Fruit fly (Drosophila melanogaster): ENCODE data around the gene CG1468.
A peak's percentile ranks its signal among the peaks of the same experiment; 100 is the strongest.

Gene CG1468

dm6 chrX:9909384-9909783, 31.2 kb downstream of the CG1468 start (continued):
- no peak for TF ChIP-seq en (GFP tag; optimal IDR thresholded peaks at IDR 0.05)
- no peak for TF ChIP-seq CG12942 (GFP tag; optimal IDR thresholded peaks at IDR 0.05)
- TF ChIP-seq CG6765 (GFP tag; optimal IDR thresholded peaks at IDR 0.05) = no peak
- TF ChIP-seq Hsf (GFP tag; optimal IDR thresholded peaks at IDR 0.05) = no peak
- TF ChIP-seq CG31441 (GFP tag; IDR thresholded peaks at IDR 0.05) = no peak
- no peak for TF ChIP-seq eve (GFP tag; optimal IDR thresholded peaks at IDR 0.05)
- TF ChIP-seq bbx (GFP tag; IDR thresholded peaks at IDR 0.05; ENCODE audit: partially characterized antibody) = no peak
- peak; percentile 19; the same call in 1 of the 2 replicates for TF ChIP-seq CG32532 (GFP tag; IDR thresholded peaks at IDR 0.05)
- no peak for TF ChIP-seq CG30020 (tag; optimal IDR thresholded peaks at IDR 0.05)
- no peak for TF ChIP-seq lov (optimal IDR thresholded peaks at IDR 0.05)
- no peak for TF ChIP-seq lov (GFP tag; IDR thresholded peaks at IDR 0.05)
- TF ChIP-seq sr (GFP tag; IDR thresholded peaks at IDR 0.05) = peak; percentile 21; the same call in 1 of the 3 replicates
- TF ChIP-seq Neu2 (GFP tag; optimal IDR thresholded peaks at IDR 0.05; ENCODE audit: borderline replicate concordance) = no peak
- peak; percentile 31; the same call in 1 of the 2 replicates for TF ChIP-seq ap (GFP tag; IDR thresholded peaks at IDR 0.05)
- TF ChIP-seq tup (GFP tag; optimal IDR thresholded peaks at IDR 0.05) = no peak
- no peak for TF ChIP-seq TFAM (GFP tag; optimal IDR thresholded peaks at IDR 0.05)
- TF ChIP-seq BEAF-32 (GFP tag; optimal IDR thresholded peaks at IDR 0.05) = no peak
- no peak for TF ChIP-seq CG6791 (GFP tag; IDR thresholded peaks at IDR 0.05; ENCODE audit: partially characterized antibody)
- peak; percentile 29; the same call in 1 of the 3 replicates for TF ChIP-seq row (GFP tag; IDR thresholded peaks at IDR 0.05)
- no peak for TF ChIP-seq dati (GFP tag; IDR thresholded peaks at IDR 0.05)
- TF ChIP-seq Atf6 (GFP tag; IDR thresholded peaks at IDR 0.05) = no peak
- TF ChIP-seq ro (GFP tag; IDR thresholded peaks at IDR 0.05) = no peak
- TF ChIP-seq CG9932 (GFP tag; IDR thresholded peaks at IDR 0.05) = peak; percentile 39
- TF ChIP-seq dysf (GFP tag; IDR thresholded peaks at IDR 0.05) = peak; percentile 36; the same call in 1 of the 3 replicates
- no peak for TF ChIP-seq B-H2 (GFP tag; optimal IDR thresholded peaks at IDR 0.05)
- no peak for TF ChIP-seq tap (tag; optimal IDR thresholded peaks at IDR 0.05)
- no peak for TF ChIP-seq sens-2 (GFP tag; IDR thresholded peaks at IDR 0.05)
- no peak for TF ChIP-seq Dll (GFP tag; IDR thresholded peaks at IDR 0.05; ENCODE audit: partially characterized antibody)
- no peak for TF ChIP-seq shn (GFP tag; optimal IDR thresholded peaks at IDR 0.05)
- TF ChIP-seq CG1792 (GFP tag; optimal IDR thresholded peaks at IDR 0.05) = no peak
- TF ChIP-seq nmo (GFP tag; optimal IDR thresholded peaks at IDR 0.05) = no peak
- TF ChIP-seq CG6813 (GFP tag; optimal IDR thresholded peaks at IDR 0.05) = no peak
- TF ChIP-seq CG2875 (GFP tag; optimal IDR thresholded peaks at IDR 0.05) = no peak
- TF ChIP-seq br (optimal IDR thresholded peaks at IDR 0.05) = no peak
- no peak for TF ChIP-seq prd (optimal IDR thresholded peaks at IDR 0.05)
- TF ChIP-seq prd (GFP tag; IDR thresholded peaks at IDR 0.05) = peak; percentile 34; the same call in 1 of the 3 replicates
- no peak for TF ChIP-seq CG18476 (GFP tag; optimal IDR thresholded peaks at IDR 0.05)
- no peak for TF ChIP-seq CoRest (tag; optimal IDR thresholded peaks at IDR 0.05)
- no peak for TF ChIP-seq CG15514 (GFP tag; optimal IDR thresholded peaks at IDR 0.05)
- 0 out of 2 replicates have a peak, but pooled peaks have one; percentile 30 for TF ChIP-seq NFAT (GFP tag; IDR thresholded peaks at IDR 0.05)
- TF ChIP-seq C15 (GFP tag; IDR thresholded peaks at IDR 0.05) = no peak
- no peak for TF ChIP-seq Oli (tag; optimal IDR thresholded peaks at IDR 0.05)
- TF ChIP-seq ab (GFP tag; optimal IDR thresholded peaks at IDR 0.05) = no peak
- no peak for TF ChIP-seq CG4282 (GFP tag; optimal IDR thresholded peaks at IDR 0.05)
- TF ChIP-seq CG1647 (GFP tag; optimal IDR thresholded peaks at IDR 0.05) = no peak
- TF ChIP-seq so (GFP tag; IDR thresholded peaks at IDR 0.05) = no peak
- TF ChIP-seq CG6654 (GFP tag; optimal IDR thresholded peaks at IDR 0.05) = no peak
- TF ChIP-seq vvl (GFP tag; IDR thresholded peaks at IDR 0.05) = no peak
- no peak for TF ChIP-seq CG3065 (GFP tag; optimal IDR thresholded peaks at IDR 0.05)
- TF ChIP-seq D (optimal IDR thresholded peaks at IDR 0.05) = no peak
- no peak for TF ChIP-seq D (GFP tag; optimal IDR thresholded peaks at IDR 0.05)
- no peak for TF ChIP-seq CG14667 (GFP tag; IDR thresholded peaks at IDR 0.05)
- TF ChIP-seq ERR (GFP tag; optimal IDR thresholded peaks at IDR 0.05) = no peak
